Worm (Caenorhabditis elegans): Measurements from ENCODE around the gene ins-34.

ce11 chrIV:14086395-14086794 is 20.0 kb upstream of the ins-34 start:
- no peak for TF ChIP-seq pax-1 (tag; optimal IDR thresholded peaks at IDR 0.05)
- TF ChIP-seq lin-11 (tag; optimal IDR thresholded peaks at IDR 0.05): no peak
- no peak for TF ChIP-seq ama-1 (optimal IDR thresholded peaks at IDR 0.05)
- TF ChIP-seq fkh-10 (GFP tag; optimal IDR thresholded peaks at IDR 0.05): no peak
- TF ChIP-seq npax-4 (tag; optimal IDR thresholded peaks at IDR 0.05): no peak
- no peak for TF ChIP-seq ttx-3 (tag; optimal IDR thresholded peaks at IDR 0.05)
- no peak for TF ChIP-seq K02D7.2 (tag; optimal IDR thresholded peaks at IDR 0.05)
- no peak for TF ChIP-seq ztf-16 (tag; optimal IDR thresholded peaks at IDR 0.05)
- no peak for TF ChIP-seq pag-3 (tag; optimal IDR thresholded peaks at IDR 0.05; ENCODE audit: borderline replicate concordance)
- no peak for TF ChIP-seq tbx-2 (tag; optimal IDR thresholded peaks at IDR 0.05)
- TF ChIP-seq ceh-19 (GFP tag; optimal IDR thresholded peaks at IDR 0.05): no peak
- TF ChIP-seq nhr-11 (tag; optimal IDR thresholded peaks at IDR 0.05): no peak
- no peak for TF ChIP-seq ets-4 (tag; optimal IDR thresholded peaks at IDR 0.05)

Measured in whole organism, late embryonic.